Fruit fly (Drosophila melanogaster) whole organism, embryonic: ENCODE data around the gene Tsp74F.
A peak's percentile ranks its signal among the peaks of the same experiment; 100 is the strongest.

Experiments
- Bgb ChIP-seq: fragments of 200-800 bp; sonication (Bioruptor generic); IDR thresholded peaks from 2 replicates; pipeline ENCODE4 v1.3.6; 2022; ENCODE audit warnings: missing biosample characterization, missing genetic modification characterization; ENCODE audit not compliant: partially characterized antibody
- CG10321 ChIP-seq: fragments of 200-800 bp; sonication (Bioruptor generic); IDR thresholded peaks from 2 replicates; pipeline ENCODE4 v1.3.6; 2022; ENCODE audit warnings: missing biosample characterization, missing genetic modification characterization
- CG10462 ChIP-seq: fragments of 200-800 bp; sonication (Bioruptor generic); optimal IDR thresholded peaks from 2 replicates; lab custom pipeline; 2016; ENCODE audit warnings: missing biosample characterization, missing genetic modification characterization
- CG11247 ChIP-seq: fragments of 200-800 bp; sonication (Bioruptor generic); IDR thresholded peaks from 2 replicates; pipeline ENCODE4 v1.3.6; 2022; ENCODE audit warnings: missing biosample characterization, missing genetic modification characterization
- CG11696 ChIP-seq: fragments of 200-800 bp; sonication (Bioruptor generic); IDR thresholded peaks from 2 replicates; pipeline ENCODE4 v1.3.6; 2022; ENCODE audit warnings: missing biosample characterization, missing genetic modification characterization
- CG14050 ChIP-seq: fragments of 200-800 bp; sonication (Bioruptor generic); IDR thresholded peaks from 3 replicates; pipeline ENCODE4 v1.3.6; 2022; ENCODE audit warnings: missing biosample characterization, missing genetic modification characterization
- CG17359 ChIP-seq: fragments of 200-800 bp; sonication (Bioruptor generic); optimal IDR thresholded peaks from 3 replicates; lab custom pipeline; 2018; ENCODE audit warnings: missing biosample characterization, mild to moderate bottlenecking, missing genetic modification characterization, moderate library complexity
- CG18011 ChIP-seq: fragments of 200-800 bp; sonication (Bioruptor generic); optimal IDR thresholded peaks from 2 replicates; lab custom pipeline; 2017; ENCODE audit warnings: missing biosample characterization, missing genetic modification characterization, mild to moderate bottlenecking, moderate library complexity, missing genotype
- CG2678 ChIP-seq: fragments of 200-800 bp; sonication (Bioruptor generic); optimal IDR thresholded peaks from 3 replicates; lab custom pipeline; 2019; ENCODE audit warnings: missing biosample characterization, mild to moderate bottlenecking, missing genetic modification characterization, moderate library complexity
- CG33557 ChIP-seq: fragments of 200-800 bp; sonication (Bioruptor generic); optimal IDR thresholded peaks from 2 replicates; lab custom pipeline; 2019; ENCODE audit warnings: missing biosample characterization, mild to moderate bottlenecking, missing genetic modification characterization, moderate library complexity
- CG3847 ChIP-seq: fragments of 200-800 bp; sonication (Bioruptor generic); IDR thresholded peaks from 2 replicates; pipeline ENCODE4 v1.3.6; 2022; ENCODE audit warnings: missing biosample characterization, missing genetic modification characterization
- CG7271 ChIP-seq: fragments of 200-800 bp; sonication (Bioruptor generic); optimal IDR thresholded peaks from 2 replicates; lab custom pipeline; 2018; ENCODE audit warnings: missing biosample characterization, mild to moderate bottlenecking, missing genetic modification characterization, moderate library complexity
- CG7786 ChIP-seq: fragments of 200-800 bp; sonication (Bioruptor generic); optimal IDR thresholded peaks from 2 replicates; lab custom pipeline; 2016; ENCODE audit warnings: missing biosample characterization, missing genetic modification characterization
- CG9932 ChIP-seq: fragments of 200-800 bp; sonication (Bioruptor generic); IDR thresholded peaks from 2 replicates; pipeline ENCODE4 v1.3.6; 2022; ENCODE audit warnings: missing biosample characterization, missing genetic modification characterization
- Doc2 ChIP-seq: fragments of 200-800 bp; sonication (Bioruptor generic); IDR thresholded peaks from 2 replicates; pipeline ENCODE4 v1.3.6; 2022; ENCODE audit warnings: missing biosample characterization, missing genetic modification characterization
- Doc3 ChIP-seq: fragments of 200-800 bp; sonication (Bioruptor generic); IDR thresholded peaks from 3 replicates; pipeline ENCODE4 v1.3.6; 2022; ENCODE audit warnings: missing biosample characterization, missing genetic modification characterization; ENCODE audit not compliant: partially characterized antibody
- Fer2 ChIP-seq: fragments of 200-800 bp; sonication (Bioruptor generic); optimal IDR thresholded peaks from 2 replicates; lab custom pipeline; 2018; ENCODE audit warnings: missing biosample characterization, mild to moderate bottlenecking, missing genetic modification characterization, moderate library complexity
- H15 ChIP-seq: fragments of 200-800 bp; sonication (Bioruptor generic); IDR thresholded peaks from 3 replicates; pipeline ENCODE4 v1.3.6; 2022; ENCODE audit warnings: missing biosample characterization, missing genetic modification characterization
- HLH54F ChIP-seq: fragments of 200-800 bp; sonication (Bioruptor generic); optimal IDR thresholded peaks from 3 replicates; lab custom pipeline; 2016; ENCODE audit warnings: missing biosample characterization, missing genetic modification characterization
- Hr51 ChIP-seq, 2 experiments: fragments of 200-800 bp; sonication (Bioruptor generic); optimal IDR thresholded peaks; 2 replicates in 1 of 2; 3 replicates in 1 of 2; lab custom pipeline; 2016 to 2018; ENCODE audit warnings: missing biosample characterization in 2 of 2, missing genetic modification characterization in 2 of 2, mild to moderate bottlenecking in 1 of 2, moderate library complexity in 1 of 2
- Mrtf ChIP-seq: fragments of 200-800 bp; sonication (Bioruptor generic); IDR thresholded peaks from 3 replicates; pipeline ENCODE4 v1.3.6; 2022; ENCODE audit warnings: missing biosample characterization, missing genetic modification characterization
- Neu2 ChIP-seq: fragments of 200-800 bp; sonication (Bioruptor generic); optimal IDR thresholded peaks from 3 replicates; lab custom pipeline; 2016; ENCODE audit warnings: missing biosample characterization, missing genetic modification characterization, borderline replicate concordance
- Ravus ChIP-seq: fragments of 200-800 bp; sonication (Bioruptor generic); IDR thresholded peaks from 2 replicates; pipeline ENCODE4 v1.3.6; 2022; ENCODE audit warnings: missing biosample characterization, missing genetic modification characterization
- Rx ChIP-seq: fragments of 200-800 bp; sonication (Bioruptor generic); IDR thresholded peaks from 2 replicates; pipeline ENCODE4 v1.3.6; 2022; ENCODE audit warnings: missing biosample characterization, missing genetic modification characterization
- Sry-β ChIP-seq: fragments of 200-800 bp; sonication (Bioruptor generic); optimal IDR thresholded peaks from 2 replicates; lab custom pipeline; 2018; ENCODE audit warnings: missing biosample characterization, mild to moderate bottlenecking, missing genetic modification characterization, moderate library complexity
- Ssrp ChIP-seq: fragments of 200-800 bp; sonication (Bioruptor generic); optimal IDR thresholded peaks from 2 replicates; lab custom pipeline; 2018; ENCODE audit warnings: missing biosample characterization, mild to moderate bottlenecking, missing genetic modification characterization, moderate library complexity
- Stat92E ChIP-seq, 3 experiments: fragments of >200 bp in 2 of 3; fragments of 200-800 bp in 1 of 3; sonication (Bioruptor generic) in 1 of 3; optimal IDR thresholded peaks; 2 replicates each; lab custom pipeline; 2017 to 2019; ENCODE audit warnings: missing biosample characterization in 3 of 3, missing genetic modification characterization in 3 of 3, mild to moderate bottlenecking in 1 of 3, moderate library complexity in 1 of 3
- TFAM ChIP-seq: fragments of 200-800 bp; sonication (Bioruptor generic); optimal IDR thresholded peaks from 2 replicates; lab custom pipeline; 2017; ENCODE audit warnings: missing biosample characterization, missing genetic modification characterization, inconsistent platforms
- cas ChIP-seq: fragments of 200-800 bp; sonication (Bioruptor generic); IDR thresholded peaks from 2 replicates; pipeline ENCODE4 v1.3.6; 2022; ENCODE audit warnings: missing biosample characterization, missing genetic modification characterization
- chinmo ChIP-seq: fragments of 200-800 bp; sonication (Bioruptor generic); IDR thresholded peaks from 4 replicates; pipeline ENCODE4 v1.3.6; 2022; ENCODE audit warnings: missing biosample characterization, missing genetic modification characterization; ENCODE audit not compliant: partially characterized antibody
- crol ChIP-seq: fragments of 200-800 bp; sonication (Bioruptor generic); IDR thresholded peaks from 2 replicates; pipeline ENCODE4 v1.3.6; 2022; ENCODE audit warnings: missing biosample characterization, missing genetic modification characterization
- crp ChIP-seq, 2 experiments: fragments of 200-800 bp; sonication (Bioruptor generic); optimal IDR thresholded peaks; 2 replicates in 1 of 2; 3 replicates in 1 of 2; lab custom pipeline; 2017; ENCODE audit warnings: missing biosample characterization in 2 of 2, missing genetic modification characterization in 2 of 2, mild to moderate bottlenecking in 1 of 2, moderate library complexity in 1 of 2
- dm ChIP-seq: fragments of 200-800 bp; sonication (Bioruptor generic); optimal IDR thresholded peaks from 3 replicates; lab custom pipeline; 2016; ENCODE audit warnings: missing biosample characterization, missing genetic modification characterization
- hth ChIP-seq: fragments of >200 bp; optimal IDR thresholded peaks from 2 replicates; lab custom pipeline; 2017; ENCODE audit warnings: inconsistent platforms
- inv ChIP-seq: fragments of 200-800 bp; sonication (Bioruptor generic); IDR thresholded peaks from 2 replicates; pipeline ENCODE4 v1.3.6; 2022; ENCODE audit warnings: missing biosample characterization, missing genetic modification characterization; ENCODE audit not compliant: partially characterized antibody
- kah ChIP-seq: fragments of 200-800 bp; sonication (Bioruptor generic); optimal IDR thresholded peaks from 2 replicates; lab custom pipeline; 2018; ENCODE audit warnings: missing biosample characterization, mild to moderate bottlenecking, missing genetic modification characterization
- knrl ChIP-seq: fragments of 200-800 bp; sonication (Bioruptor generic); IDR thresholded peaks from 3 replicates; pipeline ENCODE4 v1.3.6; 2022; ENCODE audit warnings: missing biosample characterization, missing genetic modification characterization; ENCODE audit not compliant: partially characterized antibody
- nmo ChIP-seq: fragments of 200-800 bp; sonication (Bioruptor generic); optimal IDR thresholded peaks from 2 replicates; lab custom pipeline; 2018; ENCODE audit warnings: missing biosample characterization, mild to moderate bottlenecking, missing genetic modification characterization, moderate library complexity
- oc ChIP-seq: fragments of 200-800 bp; sonication (Bioruptor generic); optimal IDR thresholded peaks from 2 replicates; lab custom pipeline; 2018; ENCODE audit warnings: missing biosample characterization, mild to moderate bottlenecking, missing genetic modification characterization, moderate library complexity
- otp ChIP-seq: fragments of 200-800 bp; sonication (Bioruptor generic); IDR thresholded peaks from 3 replicates; pipeline ENCODE4, ENCODE4 v1.3.6; 2022; ENCODE audit warnings: missing biosample characterization, missing genetic modification characterization
- pan ChIP-seq, 4 experiments: fragments of >200 bp in 3 of 4; fragments of 200-800 bp in 1 of 4; sonication (Bioruptor generic) in 1 of 4; optimal IDR thresholded peaks in 3 of 4; IDR thresholded peaks in 1 of 4; 2 replicates each; pipeline versions ENCODE4 v1.3.6 to Lab custom; 2017 to 2022; ENCODE audit warnings: missing biosample characterization in 2 of 4, missing genetic modification characterization in 2 of 4, mixed read lengths in 1 of 4
- pb ChIP-seq: fragments of 200-800 bp; sonication (Bioruptor generic); optimal IDR thresholded peaks from 3 replicates; lab custom pipeline; 2016; ENCODE audit warnings: missing biosample characterization, missing genetic modification characterization
- schlank ChIP-seq: fragments of 200-800 bp; sonication (Bioruptor generic); optimal IDR thresholded peaks from 2 replicates; lab custom pipeline; 2018; ENCODE audit warnings: missing biosample characterization, mild to moderate bottlenecking, missing genetic modification characterization
- sens ChIP-seq: fragments of 200-800 bp; sonication (Bioruptor generic); peaks from one replicate; lab custom pipeline; 2016; ENCODE audit warnings: missing biosample characterization, missing genetic modification characterization
- sna ChIP-seq: fragments of 200-800 bp; sonication (Bioruptor generic); IDR thresholded peaks from 2 replicates; pipeline ENCODE4 v1.3.6; 2022; ENCODE audit warnings: missing biosample characterization, missing genetic modification characterization; ENCODE audit not compliant: partially characterized antibody
- sr ChIP-seq: fragments of 200-800 bp; sonication (Bioruptor generic); IDR thresholded peaks from 3 replicates; pipeline ENCODE4 v1.3.6; 2022; ENCODE audit warnings: missing biosample characterization, missing genetic modification characterization
- tin ChIP-seq: fragments of 200-800 bp; sonication (Bioruptor generic); optimal IDR thresholded peaks from 3 replicates; lab custom pipeline; 2016; ENCODE audit warnings: missing biosample characterization, missing genetic modification characterization
- ttk ChIP-seq: fragments of 200-800 bp; sonication (Bioruptor generic); IDR thresholded peaks from 2 replicates; pipeline ENCODE4 v2.1.2; 2022; ENCODE audit warnings: missing biosample characterization, missing genetic modification characterization
- unc-4 ChIP-seq: fragments of 200-800 bp; sonication (Bioruptor generic); IDR thresholded peaks from 2 replicates; pipeline ENCODE4 v1.3.6; 2022; ENCODE audit warnings: missing biosample characterization, missing genetic modification characterization; ENCODE audit not compliant: partially characterized antibody
- zfh2 ChIP-seq: fragments of 200-800 bp; sonication (Bioruptor generic); optimal IDR thresholded peaks from 2 replicates; lab custom pipeline; 2016; ENCODE audit warnings: missing biosample characterization, missing genetic modification characterization

The Tsp74F gene

dm6 chr3L:17846982-17847355, 48.7 kb downstream of the Tsp74F start:
- no peak for TF ChIP-seq ttk (GFP tag; lab: Robert Waterston, UW)
- TF ChIP-seq crp (GFP tag; optimal IDR thresholded peaks at IDR 0.05; lab: Kevin White, UChicago) = peak in 1 of 2 experiments; percentile 25
- no peak for TF ChIP-seq schlank (tag; lab: Kevin White, UChicago)
- TF ChIP-seq hth (lab: Kevin White, UChicago) = no peak
- TF ChIP-seq sens (GFP tag; lab: Kevin White, UChicago) = peak; percentile 76
- no peak for TF ChIP-seq pb (GFP tag; lab: Kevin White, UChicago)
- no peak for TF ChIP-seq Doc2 (GFP tag; lab: Robert Waterston, UW)
- TF ChIP-seq Sry-β (GFP tag; lab: Kevin White, UChicago) = no peak
- no peak for TF ChIP-seq sr (GFP tag; lab: Robert Waterston, UW)
- TF ChIP-seq nmo (GFP tag; lab: Kevin White, UChicago) = no peak
- TF ChIP-seq CG14050 = no peak
- no peak for TF ChIP-seq dm (GFP tag; lab: Kevin White, UChicago)
- no peak for TF ChIP-seq TFAM (GFP tag; lab: Kevin White, UChicago)
- TF ChIP-seq sna (GFP tag; lab: Robert Waterston, UW) = peak; percentile 60
- TF ChIP-seq oc = no peak
- peak; percentile 35; the same call in 1 of the 2 replicates for TF ChIP-seq CG3847 (GFP tag; lab: Robert Waterston, UW)
- TF ChIP-seq kah (GFP tag; lab: Kevin White, UChicago) = no peak
- no peak for TF ChIP-seq Ssrp (tag; lab: Kevin White, UChicago)
- no peak for TF ChIP-seq HLH54F (GFP tag; lab: Kevin White, UChicago)
- no peak for TF ChIP-seq H15 (GFP tag; lab: Robert Waterston, UW)
- 0 out of 2 replicates have a peak, but pooled peaks have one; percentile 11 for TF ChIP-seq CG11247
- peak; percentile 70 for TF ChIP-seq unc-4 (GFP tag; lab: Robert Waterston, UW)
- TF ChIP-seq Mrtf = no peak
- TF ChIP-seq zfh2 (GFP tag; lab: Kevin White, UChicago) = peak; percentile 16
- TF ChIP-seq CG11696 (GFP tag; lab: Robert Waterston, UW) = no peak
- no peak for TF ChIP-seq Ravus (GFP tag; lab: Robert Waterston, UW)
- no peak for TF ChIP-seq otp (GFP tag; lab: Robert Waterston, UW)
- TF ChIP-seq CG10462 (GFP tag; lab: Kevin White, UChicago) = no peak
- peak; percentile 61; the same call in 2 of the 3 replicates for TF ChIP-seq knrl (GFP tag; lab: Robert Waterston, UW)
- TF ChIP-seq Neu2 (GFP tag; lab: Kevin White, UChicago) = no peak
- TF ChIP-seq CG33557 (GFP tag; lab: Kevin White, UChicago) = no peak
- no peak for TF ChIP-seq CG7786 (GFP tag; lab: Kevin White, UChicago)
- no peak for TF ChIP-seq Fer2 (tag; lab: Kevin White, UChicago)
- peak; percentile 76 for TF ChIP-seq Bgb (GFP tag; lab: Robert Waterston, UW)
- TF ChIP-seq CG7271 = no peak
- TF ChIP-seq tin (GFP tag; lab: Kevin White, UChicago) = no peak
- TF ChIP-seq inv (GFP tag; lab: Robert Waterston, UW) = peak; percentile 58; the same call in 1 of the 2 replicates
- TF ChIP-seq CG9932 (GFP tag; lab: Robert Waterston, UW) = peak; percentile 66
- TF ChIP-seq CG2678 (tag; lab: Kevin White, UChicago) = no peak
- no peak for TF ChIP-seq CG18011 (GFP tag; lab: Kevin White, UChicago)
- no peak for TF ChIP-seq Rx
- no peak for TF ChIP-seq cas (GFP tag; lab: Robert Waterston, UW)
- TF ChIP-seq Stat92E (GFP tag; optimal IDR thresholded peaks at IDR 0.05; lab: Kevin White, UChicago) = no peak
- no peak for TF ChIP-seq Hr51 (GFP tag; optimal IDR thresholded peaks at IDR 0.05; lab: Kevin White, UChicago)
- TF ChIP-seq chinmo (GFP tag; lab: Robert Waterston, UW) = 0 out of 4 replicates have a peak, but pooled peaks have one; percentile 62
- TF ChIP-seq CG10321 (GFP tag; lab: Robert Waterston, UW) = no peak
- no peak for TF ChIP-seq pan (optimal IDR thresholded peaks at IDR 0.05; lab: Kevin White, UChicago)
- TF ChIP-seq pan (GFP tag; optimal IDR thresholded peaks at IDR 0.05 in 1 of 2, IDR thresholded peaks at IDR 0.05 in 1 of 2) = no peak
- no peak for TF ChIP-seq CG17359 (tag; lab: Kevin White, UChicago)
- TF ChIP-seq Doc3 (GFP tag; lab: Robert Waterston, UW) = peak; percentile 62; the same call in 2 of the 3 replicates
- peak; percentile 56 for TF ChIP-seq crol (GFP tag; lab: Robert Waterston, UW)
